1 fruit fly cellular context compared by ENCODE assay signal in genomic region chr3L:6747127-6747526, dm6.
TF ChIP-seq lines count a peak whose summit lies in the region.

No protein-coding gene starts in this region.

TF ChIP-seq in whole organism, embryonic, 481 proteins besides CTCF, POLR2A, EP300 and RAD21 (continued from another document and continues in another):
- TF ChIP-seq vnd (GFP tag; IDR thresholded peaks at IDR 0.05; lab: Robert Waterston, UW; ENCODE audit: partially characterized antibody) (no peak), croc (GFP tag; conservative IDR thresholded peaks at IDR 0.05; lab: Robert Waterston, UW) (no peak), Oaz (GFP tag; IDR thresholded peaks at IDR 0.05; lab: Robert Waterston, UW) (no peak), gsb (GFP tag; IDR thresholded peaks at IDR 0.05; lab: Robert Waterston, UW) (peak; percentile 48), Fer2 (tag; optimal IDR thresholded peaks at IDR 0.05; lab: Kevin White, UChicago) (peak; percentile 3), CG1024 (GFP tag; IDR thresholded peaks at IDR 0.05; lab: Robert Waterston, UW) (0 out of 2 replicates have a peak, but pooled peaks have one; percentile 11), CG42726 (GFP tag; IDR thresholded peaks at IDR 0.05; lab: Robert Waterston, UW; ENCODE audit: partially characterized antibody) (peak; percentile 70), Sox102F (GFP tag; optimal IDR thresholded peaks at IDR 0.05; lab: Kevin White, UChicago) (no peak), CG6791 (GFP tag; IDR thresholded peaks at IDR 0.05; lab: Robert Waterston, UW; ENCODE audit: partially characterized antibody) (peak; percentile 78), Tbp (GFP tag; optimal IDR thresholded peaks at IDR 0.05; lab: Kevin White, UChicago) (no peak), sim (GFP tag; IDR thresholded peaks at IDR 0.05; lab: Robert Waterston, UW) (no peak), Aef1 (GFP tag; IDR thresholded peaks at IDR 0.05; lab: Robert Waterston, UW) (peak; percentile 30; the same call in 1 of the 3 replicates), repo (GFP tag; optimal IDR thresholded peaks at IDR 0.05; lab: Kevin White, UChicago) (peak; percentile 7), ham (GFP tag; IDR thresholded peaks at IDR 0.05; lab: Robert Waterston, UW) (no peak), org-1 (GFP tag; optimal IDR thresholded peaks at IDR 0.05; lab: Kevin White, UChicago) (no peak), Dref (GFP tag; IDR thresholded peaks at IDR 0.05; lab: Robert Waterston, UW) (peak; percentile 56), Blimp-1 (GFP tag; optimal IDR thresholded peaks at IDR 0.05; lab: Kevin White, UChicago) (peak; percentile 4), Deaf1 (tag; optimal IDR thresholded peaks at IDR 0.05; lab: Kevin White, UChicago) (no peak), pita (GFP tag; optimal IDR thresholded peaks at IDR 0.05; lab: Kevin White, UChicago) (no peak), gt (GFP tag; IDR thresholded peaks at IDR 0.05; lab: Robert Waterston, UW) (no peak), tin (GFP tag; optimal IDR thresholded peaks at IDR 0.05; lab: Kevin White, UChicago) (peak; percentile 40), zen2 (GFP tag; IDR thresholded peaks at IDR 0.05; lab: Robert Waterston, UW; ENCODE audit: partially characterized antibody) (no peak), sens (GFP tag; lab: Kevin White, UChicago) (peak; percentile 84), mirr (GFP tag; optimal IDR thresholded peaks at IDR 0.05; lab: Kevin White, UChicago) (peak; percentile 64), CG15696 (tag; optimal IDR thresholded peaks at IDR 0.05; lab: Kevin White, UChicago) (peak; percentile 52), CG4360 (GFP tag; IDR thresholded peaks at IDR 0.05; lab: Robert Waterston, UW) (peak; percentile 46), CG8478 (optimal IDR thresholded peaks at IDR 0.05; lab: Kevin White, UChicago) (no peak), CG14050 (GFP tag; IDR thresholded peaks at IDR 0.05; lab: Robert Waterston, UW) (peak; percentile 35; the same call in 1 of the 3 replicates), toy (GFP tag; IDR thresholded peaks at IDR 0.05; lab: Robert Waterston, UW) (peak; percentile 27; the same call in 1 of the 2 replicates), CG9817 (tag; optimal IDR thresholded peaks at IDR 0.05; lab: Kevin White, UChicago) (peak; percentile 42), Dek (tag; optimal IDR thresholded peaks at IDR 0.05; lab: Kevin White, UChicago) (no peak), Nf-YA (GFP tag; IDR thresholded peaks at IDR 0.05; lab: Robert Waterston, UW) (0 out of 2 replicates have a peak, but pooled peaks have one; percentile 12), HHEX (GFP tag; optimal IDR thresholded peaks at IDR 0.05; lab: Kevin White, UChicago) (peak; percentile 28), Mad (GFP tag; optimal IDR thresholded peaks at IDR 0.05; lab: Kevin White, UChicago) (peak; percentile 44), odd (GFP tag; optimal IDR thresholded peaks at IDR 0.05; lab: Kevin White, UChicago) (no peak), Camta (GFP tag; optimal IDR thresholded peaks at IDR 0.05; lab: Kevin White, UChicago) (peak; percentile 3), fd102C (GFP tag; optimal IDR thresholded peaks at IDR 0.05; lab: Kevin White, UChicago) (no peak), pho (GFP tag; optimal IDR thresholded peaks at IDR 0.05; lab: Kevin White, UChicago) (no peak), pzg (GFP tag; optimal IDR thresholded peaks at IDR 0.05; lab: Kevin White, UChicago) (peak; percentile 73), Scr (GFP tag; IDR thresholded peaks at IDR 0.05; lab: Robert Waterston, UW; ENCODE audit: partially characterized antibody) (peak; percentile 51; the same call in 1 of the 2 replicates), CG14965 (GFP tag; optimal IDR thresholded peaks at IDR 0.05; lab: Kevin White, UChicago; ENCODE audit: borderline replicate concordance) (no peak), CG30020 (tag; optimal IDR thresholded peaks at IDR 0.05; lab: Kevin White, UChicago) (peak; percentile 39), Mes4 (GFP tag; optimal IDR thresholded peaks at IDR 0.05; lab: Kevin White, UChicago) (no peak), CG8281 (tag; optimal IDR thresholded peaks at IDR 0.05; lab: Kevin White, UChicago) (no peak), CG8290 (GFP tag; optimal IDR thresholded peaks at IDR 0.05; lab: Kevin White, UChicago) (peak; percentile 58), CG8290 (tag; optimal IDR thresholded peaks at IDR 0.05; lab: Kevin White, UChicago) (peak in 1 of 2 experiments; percentile 83), CG2199 (GFP tag; IDR thresholded peaks at IDR 0.05; lab: Robert Waterston, UW) (peak; percentile 80; the same call in 2 of the 3 replicates), scrt (GFP tag; optimal IDR thresholded peaks at IDR 0.05; lab: Kevin White, UChicago) (no peak), CG31441 (GFP tag; IDR thresholded peaks at IDR 0.05; lab: Robert Waterston, UW) (no peak; the same call in 1 of the 2 replicates), Awh (GFP tag; IDR thresholded peaks at IDR 0.05; lab: Robert Waterston, UW) (no peak), ab (GFP tag; optimal IDR thresholded peaks at IDR 0.05; lab: Kevin White, UChicago) (no peak), btn (GFP tag; optimal IDR thresholded peaks at IDR 0.05; lab: Kevin White, UChicago) (no peak), CG13624 (GFP tag; optimal IDR thresholded peaks at IDR 0.05; lab: Kevin White, UChicago) (peak; percentile 52), sr (GFP tag; IDR thresholded peaks at IDR 0.05; lab: Robert Waterston, UW) (0 out of 3 replicates have a peak, but pooled peaks have one; percentile 41), ind (GFP tag; optimal IDR thresholded peaks at IDR 0.05; lab: Kevin White, UChicago) (peak; percentile 48), CG6272 (GFP tag; IDR thresholded peaks at IDR 0.05; lab: Robert Waterston, UW) (peak; percentile 55; the same call in 1 of the 2 replicates), lbe (GFP tag; optimal IDR thresholded peaks at IDR 0.05; lab: Kevin White, UChicago) (no peak), CG1529 (GFP tag; optimal IDR thresholded peaks at IDR 0.05; lab: Kevin White, UChicago) (no peak), chm (GFP tag; IDR thresholded peaks at IDR 0.05; lab: Robert Waterston, UW) (0 out of 2 replicates have a peak, but pooled peaks have one; percentile 56), CG17186 (GFP tag; optimal IDR thresholded peaks at IDR 0.05; lab: Kevin White, UChicago) (no peak), z (GFP tag; IDR thresholded peaks at IDR 0.05; lab: Robert Waterston, UW) (no peak), fd96Cb (tag; optimal IDR thresholded peaks at IDR 0.05; lab: Kevin White, UChicago) (peak; percentile 17), wdn (GFP tag; IDR thresholded peaks at IDR 0.05; lab: Robert Waterston, UW) (no peak), gcm2 (GFP tag; optimal IDR thresholded peaks at IDR 0.05; lab: Kevin White, UChicago) (no peak), ara (GFP tag; IDR thresholded peaks at IDR 0.05; lab: Robert Waterston, UW) (0 out of 2 replicates have a peak, but pooled peaks have one; percentile 28), Mrtf (GFP tag; IDR thresholded peaks at IDR 0.05; lab: Robert Waterston, UW) (no peak; the same call in 2 of the 3 replicates), gsb-n (tag; optimal IDR thresholded peaks at IDR 0.05; lab: Kevin White, UChicago) (peak; percentile 62), CG17829 (tag; optimal IDR thresholded peaks at IDR 0.05; lab: Kevin White, UChicago) (peak; percentile 61), eve (GFP tag; optimal IDR thresholded peaks at IDR 0.05; lab: Kevin White, UChicago) (no peak), sob (GFP tag; IDR thresholded peaks at IDR 0.05; lab: Robert Waterston, UW) (peak; percentile 76), HLHmδ (GFP tag; optimal IDR thresholded peaks at IDR 0.05; lab: Kevin White, UChicago) (peak; percentile 71), Atf6 (GFP tag; IDR thresholded peaks at IDR 0.05; lab: Robert Waterston, UW) (peak; percentile 21; the same call in 1 of the 2 replicates), CG11398 (GFP tag; optimal IDR thresholded peaks at IDR 0.05; lab: Kevin White, UChicago) (no peak), Stat92E (GFP tag; optimal IDR thresholded peaks at IDR 0.05; lab: Kevin White, UChicago) (no peak), Lpt (GFP tag; optimal IDR thresholded peaks at IDR 0.05; lab: Kevin White, UChicago) (no peak), CG10543 (GFP tag; optimal IDR thresholded peaks at IDR 0.05; lab: Kevin White, UChicago) (peak; percentile 42), ewg (GFP tag; optimal IDR thresholded peaks at IDR 0.05; lab: Kevin White, UChicago) (peak; percentile 66), CG4730 (GFP tag; IDR thresholded peaks at IDR 0.05; lab: Robert Waterston, UW) (no peak), tio (GFP tag; optimal IDR thresholded peaks at IDR 0.05; lab: Kevin White, UChicago) (no peak), CG3163 (GFP tag; optimal IDR thresholded peaks at IDR 0.05; lab: Kevin White, UChicago) (peak; percentile 23), dmrt11E (tag; optimal IDR thresholded peaks at IDR 0.05; lab: Kevin White, UChicago) (peak; percentile 34), CG9797 (GFP tag; optimal IDR thresholded peaks at IDR 0.05; lab: Kevin White, UChicago) (no peak), CG11696 (GFP tag; IDR thresholded peaks at IDR 0.05; lab: Robert Waterston, UW) (no peak), so (GFP tag; IDR thresholded peaks at IDR 0.05; lab: Robert Waterston, UW) (0 out of 3 replicates have a peak, but pooled peaks have one; percentile 28), CG12391 (tag; optimal IDR thresholded peaks at IDR 0.05; lab: Kevin White, UChicago) (peak; percentile 56), unc-4 (GFP tag; IDR thresholded peaks at IDR 0.05; lab: Robert Waterston, UW; ENCODE audit: partially characterized antibody) (0 out of 2 replicates have a peak, but pooled peaks have one; percentile 25), sc (optimal IDR thresholded peaks at IDR 0.05; lab: Kevin White, UChicago) (no peak), sc (GFP tag; optimal IDR thresholded peaks at IDR 0.05; lab: Kevin White, UChicago) (no peak), nom (GFP tag; optimal IDR thresholded peaks at IDR 0.05; lab: Kevin White, UChicago) (peak; percentile 21), CG10147 (GFP tag; optimal IDR thresholded peaks at IDR 0.05; lab: Kevin White, UChicago) (peak; percentile 2), pan (optimal IDR thresholded peaks at IDR 0.05; lab: Kevin White, UChicago) (no peak), pan (GFP tag; optimal IDR thresholded peaks at IDR 0.05 in 1 of 2, IDR thresholded peaks at IDR 0.05 in 1 of 2) (peak in 1 of 2 experiments; percentile 52), fru (optimal IDR thresholded peaks at IDR 0.05; lab: Kevin White, UChicago) (no peak), peb (GFP tag; IDR thresholded peaks at IDR 0.05; lab: Robert Waterston, UW) (peak; percentile 7; the same call in 1 of the 2 replicates), CG2678 (tag; optimal IDR thresholded peaks at IDR 0.05; lab: Kevin White, UChicago) (peak; percentile 36), CG7357 (GFP tag; IDR thresholded peaks at IDR 0.05; lab: Robert Waterston, UW) (no peak; the same call in 2 of the 3 replicates), Drgx (GFP tag; IDR thresholded peaks at IDR 0.05; lab: Robert Waterston, UW) (0 out of 2 replicates have a peak, but pooled peaks have one; percentile 32), lilli (GFP tag; optimal IDR thresholded peaks at IDR 0.05; lab: Kevin White, UChicago) (peak; percentile 65), HmgD (GFP tag; optimal IDR thresholded peaks at IDR 0.05; lab: Kevin White, UChicago) (peak; percentile 20), ash1 (GFP tag; optimal IDR thresholded peaks at IDR 0.05; lab: Kevin White, UChicago) (no peak), tup (GFP tag; optimal IDR thresholded peaks at IDR 0.05; lab: Kevin White, UChicago) (no peak), CG6765 (GFP tag; optimal IDR thresholded peaks at IDR 0.05; lab: Kevin White, UChicago) (no peak), NfI (GFP tag; optimal IDR thresholded peaks at IDR 0.05; lab: Kevin White, UChicago) (peak; percentile 55), dati (GFP tag; IDR thresholded peaks at IDR 0.05; lab: Robert Waterston, UW) (no peak), Ssrp (tag; optimal IDR thresholded peaks at IDR 0.05; lab: Kevin White, UChicago) (peak; percentile 29), CG7839 (tag; optimal IDR thresholded peaks at IDR 0.05; lab: Kevin White, UChicago) (peak; percentile 48), CG8388 (GFP tag; optimal IDR thresholded peaks at IDR 0.05; lab: Kevin White, UChicago) (peak; percentile 18), jigr1 (GFP tag; IDR thresholded peaks at IDR 0.05; lab: Robert Waterston, UW) (peak; percentile 17; the same call in 1 of the 3 replicates), Taf1 (GFP tag; IDR thresholded peaks at IDR 0.05; lab: Robert Waterston, UW) (no peak), inv (GFP tag; IDR thresholded peaks at IDR 0.05; lab: Robert Waterston, UW; ENCODE audit: partially characterized antibody) (no peak), B-H2 (GFP tag; optimal IDR thresholded peaks at IDR 0.05; lab: Kevin White, UChicago) (peak; percentile 67), unpg (GFP tag; optimal IDR thresholded peaks at IDR 0.05; lab: Kevin White, UChicago) (peak; percentile 40), Atf3 (GFP tag; optimal IDR thresholded peaks at IDR 0.05; lab: Kevin White, UChicago) (no peak), CG12104 (GFP tag; optimal IDR thresholded peaks at IDR 0.05; lab: Kevin White, UChicago) (no peak), pb (GFP tag; optimal IDR thresholded peaks at IDR 0.05; lab: Kevin White, UChicago) (no peak), CG16779 (GFP tag; IDR thresholded peaks at IDR 0.05; lab: Robert Waterston, UW) (0 out of 2 replicates have a peak, but pooled peaks have one; percentile 4), CG6683 (GFP tag; optimal IDR thresholded peaks at IDR 0.05; lab: Kevin White, UChicago) (no peak), amos (GFP tag; IDR thresholded peaks at IDR 0.05; lab: Robert Waterston, UW; ENCODE audit: partially characterized antibody) (peak; percentile 50; the same call in 1 of the 2 replicates), Doc3 (GFP tag; IDR thresholded peaks at IDR 0.05; lab: Robert Waterston, UW; ENCODE audit: partially characterized antibody) (no peak), CG18599 (GFP tag; optimal IDR thresholded peaks at IDR 0.05; lab: Kevin White, UChicago) (no peak), H2.0 (GFP tag; IDR thresholded peaks at IDR 0.05; lab: Robert Waterston, UW) (no peak), Opbp (GFP tag; IDR thresholded peaks at IDR 0.05; lab: Robert Waterston, UW; ENCODE audit: partially characterized antibody) (peak; percentile 73), exex (tag; optimal IDR thresholded peaks at IDR 0.05; lab: Kevin White, UChicago) (no peak), oc (tag; optimal IDR thresholded peaks at IDR 0.05; lab: Kevin White, UChicago) (no peak), CG4282 (GFP tag; optimal IDR thresholded peaks at IDR 0.05; lab: Kevin White, UChicago) (peak; percentile 45), Lhr (GFP tag; optimal IDR thresholded peaks at IDR 0.05; lab: Kevin White, UChicago) (peak; percentile 55), bbx (GFP tag; IDR thresholded peaks at IDR 0.05; lab: Robert Waterston, UW; ENCODE audit: partially characterized antibody) (peak; percentile 71), HmgZ (tag; optimal IDR thresholded peaks at IDR 0.05; lab: Kevin White, UChicago) (peak; percentile 79), en (GFP tag; optimal IDR thresholded peaks at IDR 0.05; lab: Kevin White, UChicago) (no peak)
